Worm (Caenorhabditis elegans): ENCODE measurements around the gene clec-139.

clec-139 gene

ce11 chrII:4577391-4577790, 44.2 kb downstream of the clec-139 start:
- TF ChIP-seq zip-8 (tag; optimal IDR thresholded peaks at IDR 0.05) (peak; percentile 92), lin-13 (tag; optimal IDR thresholded peaks at IDR 0.05) (no peak), pha-4 (tag; optimal IDR thresholded peaks at IDR 0.05) (no peak), unc-62 (GFP tag; optimal IDR thresholded peaks at IDR 0.05) (peak; percentile 52), cnd-1 (tag; optimal IDR thresholded peaks at IDR 0.05) (peak; percentile 61), tbx-8 (GFP tag; optimal IDR thresholded peaks at IDR 0.05) (no peak), mab-5 (tag; optimal IDR thresholded peaks at IDR 0.05) (no peak), lin-32 (GFP tag; optimal IDR thresholded peaks at IDR 0.05) (peak; percentile 46), nhr-2 (tag; optimal IDR thresholded peaks at IDR 0.05) (peak; percentile 99)

- TF ChIP-seq sptf-1 (tag; optimal IDR thresholded peaks at IDR 0.05) (peak; percentile 49), cnd-1 (tag; optimal IDR thresholded peaks at IDR 0.05) (no peak)
These were observed 46.0 kb downstream of the clec-139 start for ce11 chrII:4575579-4575978.

ce11 chrII:4574658-4575057, 46.9 kb downstream of the clec-139 start:
- TF ChIP-seq ces-1 (GFP tag; optimal IDR thresholded peaks at IDR 0.05) (peak; percentile 98), nhr-2 (tag; optimal IDR thresholded peaks at IDR 0.05) (no peak)

DNA sequence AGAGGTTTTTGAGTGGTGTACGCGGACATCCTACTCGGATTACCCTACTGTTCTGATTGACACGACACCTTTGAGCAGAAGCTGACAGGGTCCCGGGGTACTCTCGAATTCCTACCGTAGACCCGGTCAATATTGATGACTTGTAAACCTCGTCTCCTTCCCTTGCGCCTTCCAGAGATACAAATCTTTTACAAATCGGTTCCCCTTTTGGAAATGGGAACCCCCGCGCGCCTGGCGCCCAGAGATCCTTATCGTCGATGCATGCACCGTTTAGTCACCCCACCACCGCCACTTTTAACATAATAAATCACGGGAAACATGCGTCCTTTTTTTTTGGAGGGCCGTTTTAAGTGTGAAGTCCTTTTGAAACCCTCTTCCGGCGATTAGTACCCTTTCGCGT, 48.5 kb downstream of the clec-139 start:
- no peak for TF ChIP-seq snpc-4 (tag; optimal IDR thresholded peaks at IDR 0.05)
- TF ChIP-seq ztf-11 (tag; optimal IDR thresholded peaks at IDR 0.05): no peak
- TF ChIP-seq ham-2 (GFP tag; optimal IDR thresholded peaks at IDR 0.05): no peak
- no peak for TF ChIP-seq elt-3 (tag; optimal IDR thresholded peaks at IDR 0.05)
- TF ChIP-seq tbx-8 (GFP tag; optimal IDR thresholded peaks at IDR 0.05): no peak
- TF ChIP-seq sptf-1 (tag; optimal IDR thresholded peaks at IDR 0.05): no peak
- TF ChIP-seq mls-2 (tag; optimal IDR thresholded peaks at IDR 0.05): no peak
- no peak for TF ChIP-seq nhr-237 (tag; optimal IDR thresholded peaks at IDR 0.05)
- TF ChIP-seq cnd-1 (tag; optimal IDR thresholded peaks at IDR 0.05): no peak
- TF ChIP-seq mep-1 (tag; optimal IDR thresholded peaks at IDR 0.05): no peak

DNA sequence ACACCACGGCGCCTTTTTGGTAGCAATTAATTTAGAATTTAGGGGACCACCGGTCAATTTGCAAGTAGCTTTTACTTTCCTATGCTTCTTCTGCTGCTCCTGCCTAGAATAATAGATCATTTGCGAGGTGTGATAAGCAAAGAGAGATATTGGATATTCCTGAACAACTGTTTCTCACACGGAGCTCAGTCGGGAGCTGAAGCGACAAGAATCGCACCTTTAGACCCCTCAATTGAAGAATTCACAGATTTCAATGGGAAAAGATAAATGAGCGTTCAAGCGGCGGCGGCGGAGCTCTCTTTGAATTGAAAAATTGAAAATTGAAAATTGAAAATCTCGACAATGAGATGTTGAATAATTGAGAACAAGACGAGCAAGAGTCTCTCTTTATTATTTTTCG, 49.0 kb downstream of the clec-139 start:
- TF ChIP-seq unc-120 (tag; optimal IDR thresholded peaks at IDR 0.05; ENCODE audit: poor library complexity, severe bottlenecking): peak; percentile 4
- no peak for TF ChIP-seq zip-8 (tag; optimal IDR thresholded peaks at IDR 0.05)
- TF ChIP-seq hlh-1 (tag; optimal IDR thresholded peaks at IDR 0.05): peak; percentile 92

ce11 chrII:4571868-4572267, 49.7 kb downstream of the clec-139 start, which contains the start of gene vab-1:
vab-1 (plus strand) TSS chrII:4572000.
- TF ChIP-seq nhr-2 (tag; optimal IDR thresholded peaks at IDR 0.05) (no peak), cnd-1 (tag; optimal IDR thresholded peaks at IDR 0.05) (no peak), unc-62 (GFP tag; optimal IDR thresholded peaks at IDR 0.05) (no peak), bed-3 (GFP tag; optimal IDR thresholded peaks at IDR 0.05) (no peak), mep-1 (tag; optimal IDR thresholded peaks at IDR 0.05) (no peak), ztf-11 (tag; optimal IDR thresholded peaks at IDR 0.05) (no peak), drap-1 (GFP tag; optimal IDR thresholded peaks at IDR 0.05) (no peak), mls-2 (tag; optimal IDR thresholded peaks at IDR 0.05) (no peak), unc-39 (tag; optimal IDR thresholded peaks at IDR 0.05) (no peak), zip-8 (tag; optimal IDR thresholded peaks at IDR 0.05) (no peak), unc-120 (tag; optimal IDR thresholded peaks at IDR 0.05; ENCODE audit: poor library complexity, severe bottlenecking) (no peak), sem-2 (GFP tag; optimal IDR thresholded peaks at IDR 0.05) (no peak), lin-13 (tag; optimal IDR thresholded peaks at IDR 0.05) (no peak), sptf-1 (tag; optimal IDR thresholded peaks at IDR 0.05) (no peak)

DNA sequence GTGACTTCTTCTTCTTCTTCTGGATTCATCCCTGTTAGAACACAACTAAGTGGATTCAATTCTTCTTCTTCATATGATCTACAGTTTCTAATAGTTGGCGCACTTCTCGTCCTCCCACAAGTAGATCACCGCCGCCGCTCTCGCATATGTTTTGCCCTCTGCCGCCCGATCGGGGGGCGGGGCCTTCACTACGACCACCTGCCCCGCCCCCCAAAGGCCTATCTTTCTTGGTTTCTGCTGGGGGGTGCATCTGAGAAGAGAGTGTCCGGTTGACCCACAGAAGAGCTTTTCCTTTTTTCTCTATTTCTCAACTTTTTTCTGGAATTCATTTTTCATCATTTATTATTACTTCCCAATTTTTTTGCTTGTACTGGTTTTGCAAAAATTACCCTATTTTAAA, 50.4 kb downstream of the clec-139 start:
- TF ChIP-seq nhr-2 (tag; optimal IDR thresholded peaks at IDR 0.05) (peak; percentile 2), sptf-1 (tag; optimal IDR thresholded peaks at IDR 0.05) (peak; percentile 31), mep-1 (tag; optimal IDR thresholded peaks at IDR 0.05) (peak; percentile 6), hlh-1 (tag; optimal IDR thresholded peaks at IDR 0.05) (peak; percentile 66), ces-1 (GFP tag; optimal IDR thresholded peaks at IDR 0.05) (no peak), unc-120 (tag; optimal IDR thresholded peaks at IDR 0.05; ENCODE audit: poor library complexity, severe bottlenecking) (peak; percentile 54), cnd-1 (tag; optimal IDR thresholded peaks at IDR 0.05) (peak; percentile 13), elt-1 (tag; optimal IDR thresholded peaks at IDR 0.05; ENCODE audit: borderline replicate concordance, insufficient read depth) (no peak)

All from whole organism, mixed stage, embryonic.